Worm (Caenorhabditis elegans): ENCODE measurements around the gene K08D8.3.

ce11 chrIV:12891080-12891479 lies 15.4 kb downstream of the K08D8.3 start:
- no peak for TF ChIP-seq him-1 (tag; optimal IDR thresholded peaks at IDR 0.05)
- no peak for TF ChIP-seq dao-5 (tag; optimal IDR thresholded peaks at IDR 0.05)

All from whole organism, L4/young adult.